Worm (Caenorhabditis elegans): ENCODE data around the gene H06H21.37.
A peak's percentile ranks its signal among the peaks of the same experiment; 100 is the strongest.

The H06H21.37 gene

ce11 chrIV:4763844-4764243, 45.9 kb downstream of the H06H21.37 start, which contains the start of gene Y17G9B.2:
TSS of gene Y17G9B.2 (plus strand) at chrIV:4764144.
- TF ChIP-seq mxl-3 (GFP tag; optimal IDR thresholded peaks at IDR 0.05), result no peak
- TF ChIP-seq F10B5.3 (tag; optimal IDR thresholded peaks at IDR 0.05), result no peak
- no peak for TF ChIP-seq vab-7 (GFP tag; IDR thresholded peaks at IDR 0.05)
- no peak for TF ChIP-seq dmd-8 (GFP tag; IDR thresholded peaks at IDR 0.05)
- TF ChIP-seq egl-43 (GFP tag; IDR thresholded peaks at IDR 0.05), result no peak

- TF ChIP-seq lin-38 (GFP tag; IDR thresholded peaks at IDR 0.05), result peak; percentile 83
- TF ChIP-seq snpc-1.2 (GFP tag; IDR thresholded peaks at IDR 0.05), result 0 out of 2 replicates have a peak, but pooled peaks have one; percentile 34
These were observed 46.7 kb downstream of the H06H21.37 start for ce11 chrIV:4762990-4763545.

- TF ChIP-seq unc-130 (GFP tag; optimal IDR thresholded peaks at IDR 0.05), result peak; percentile 2
- TF ChIP-seq lsy-2 (tag; optimal IDR thresholded peaks at IDR 0.05), result peak in 1 of 2 experiments; percentile 25
- peak; percentile 61 for TF ChIP-seq lin-38 (GFP tag; IDR thresholded peaks at IDR 0.05)
- peak; percentile 77 for TF ChIP-seq F49E8.2 (tag; optimal IDR thresholded peaks at IDR 0.05; ENCODE audit: borderline replicate concordance)
- peak; percentile 86 for TF ChIP-seq snpc-1.2 (GFP tag; IDR thresholded peaks at IDR 0.05)
- no peak for TF ChIP-seq egl-27 (tag; optimal IDR thresholded peaks at IDR 0.05)
- TF ChIP-seq zag-1 (tag; optimal IDR thresholded peaks at IDR 0.05), result no peak
These were observed 49.2 kb downstream of the H06H21.37 start, which contains the start of the genes memi-1 and cyp-31A3 for ce11 chrIV:4760378-4761084. TSS of gene memi-1 (minus strand) at chrIV:4760428. TSS of gene cyp-31A3 (plus strand) at chrIV:4761049.

ce11 chrIV:4758659-4759058, 51.1 kb downstream of the H06H21.37 start, which contains the start of gene Y17G9B.8:
TSS of gene Y17G9B.8 (minus strand) at chrIV:4758840.
- peak; percentile 27 for TF ChIP-seq F49E8.2 (tag; optimal IDR thresholded peaks at IDR 0.05; ENCODE audit: borderline replicate concordance)
- TF ChIP-seq ceh-32 (tag; optimal IDR thresholded peaks at IDR 0.05; ENCODE audit: poor library complexity), result no peak
- no peak for TF ChIP-seq zip-2 (tag; optimal IDR thresholded peaks at IDR 0.05)
- no peak for TF ChIP-seq daf-12 (tag; optimal IDR thresholded peaks at IDR 0.05)
- TF ChIP-seq D1046.2 (GFP tag; IDR thresholded peaks at IDR 0.05), result no peak
- no peak for TF ChIP-seq daf-8 (GFP tag; IDR thresholded peaks at IDR 0.05)
- no peak for TF ChIP-seq unc-130 (GFP tag; optimal IDR thresholded peaks at IDR 0.05)
- peak; percentile 45 for TF ChIP-seq lin-38 (GFP tag; IDR thresholded peaks at IDR 0.05)
- TF ChIP-seq attf-4 (tag; optimal IDR thresholded peaks at IDR 0.05), result no peak
- no peak for TF ChIP-seq saeg-2 (GFP tag; IDR thresholded peaks at IDR 0.05)
- TF ChIP-seq php-3 (GFP tag; IDR thresholded peaks at IDR 0.05), result no peak
- peak in 1 of 2 experiments; percentile 73 for TF ChIP-seq unc-62 (GFP tag; optimal IDR thresholded peaks at IDR 0.05 in 1 of 2)
- TF ChIP-seq unc-62 (tag; optimal IDR thresholded peaks at IDR 0.05), result no peak
- no peak for TF ChIP-seq mdl-1 (tag; optimal IDR thresholded peaks at IDR 0.05)
- peak; percentile 63 for TF ChIP-seq snpc-1.2 (GFP tag; IDR thresholded peaks at IDR 0.05)
- peak; percentile 19 for TF ChIP-seq mes-2 (tag; optimal IDR thresholded peaks at IDR 0.05; ENCODE audit: poor library complexity, severe bottlenecking)
- TF ChIP-seq skn-1 (tag; optimal IDR thresholded peaks at IDR 0.05), result no peak
- no peak for TF ChIP-seq ztf-7 (tag; optimal IDR thresholded peaks at IDR 0.05)
- no peak for TF ChIP-seq daf-16 (GFP tag; optimal IDR thresholded peaks at IDR 0.05)
- no peak for TF ChIP-seq daf-16 (tag; optimal IDR thresholded peaks at IDR 0.05)
- TF ChIP-seq lsy-2 (tag; optimal IDR thresholded peaks at IDR 0.05), result peak in 1 of 2 experiments; percentile 5
- no peak for TF ChIP-seq tra-1 (GFP tag; IDR thresholded peaks at IDR 0.05)
